Fruit fly (Drosophila melanogaster): ENCODE data around the gene CG11586.

The CG11586 gene

DNA sequence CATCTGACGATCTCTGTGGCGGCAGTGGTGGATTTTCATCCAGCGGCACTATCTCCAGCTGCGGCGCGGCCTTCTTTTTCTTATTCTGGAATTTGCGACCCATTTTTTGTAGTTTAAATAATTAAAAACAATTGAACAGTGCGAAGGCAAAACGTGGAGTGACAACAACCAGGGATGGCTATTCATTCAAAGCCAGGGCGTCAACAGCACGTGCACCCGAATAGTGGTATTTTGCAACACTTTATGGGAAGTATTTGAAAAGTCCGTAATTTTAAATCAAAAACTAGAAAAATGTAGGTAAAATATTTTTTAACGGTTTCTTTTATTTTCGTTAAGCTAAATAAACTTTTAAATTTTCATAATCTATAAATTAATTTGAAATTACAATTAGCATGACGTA lies 20.4 kb upstream of the CG11586 start, which contains the start of gene CG11583 (continued):
- TF ChIP-seq CG17829 (tag; optimal IDR thresholded peaks at IDR 0.05) (peak; percentile 46), scrt (GFP tag; optimal IDR thresholded peaks at IDR 0.05) (no peak), trh (GFP tag; optimal IDR thresholded peaks at IDR 0.05) (no peak), zen (tag; optimal IDR thresholded peaks at IDR 0.05) (peak; percentile 8), odd (GFP tag; optimal IDR thresholded peaks at IDR 0.05) (no peak), CG17802 (tag; optimal IDR thresholded peaks at IDR 0.05) (no peak), CG17328 (GFP tag; IDR thresholded peaks at IDR 0.05) (no peak), CG10543 (GFP tag; optimal IDR thresholded peaks at IDR 0.05) (no peak), CG14860 (GFP tag; IDR thresholded peaks at IDR 0.05; ENCODE audit: partially characterized antibody) (no peak), trem (tag; optimal IDR thresholded peaks at IDR 0.05) (peak; percentile 5), CG8089 (GFP tag; optimal IDR thresholded peaks at IDR 0.05) (no peak), CG6272 (GFP tag; IDR thresholded peaks at IDR 0.05) (no peak), dysf (GFP tag; IDR thresholded peaks at IDR 0.05) (no peak), Hr3 (GFP tag; optimal IDR thresholded peaks at IDR 0.05) (no peak), ERR (GFP tag; optimal IDR thresholded peaks at IDR 0.05) (no peak), Nf-YC (tag; optimal IDR thresholded peaks at IDR 0.05) (no peak), CG6254 (GFP tag; optimal IDR thresholded peaks at IDR 0.05) (no peak), CG6791 (GFP tag; IDR thresholded peaks at IDR 0.05; ENCODE audit: partially characterized antibody) (no peak), slou (GFP tag; optimal IDR thresholded peaks at IDR 0.05) (no peak), PHDP (tag; optimal IDR thresholded peaks at IDR 0.05) (no peak), CG2678 (tag; optimal IDR thresholded peaks at IDR 0.05) (no peak), slbo (GFP tag; IDR thresholded peaks at IDR 0.05) (peak; percentile 71), lov (optimal IDR thresholded peaks at IDR 0.05) (no peak), lov (GFP tag; IDR thresholded peaks at IDR 0.05) (no peak), sima (GFP tag; optimal IDR thresholded peaks at IDR 0.05) (no peak), CG12299 (tag; optimal IDR thresholded peaks at IDR 0.05) (no peak), HLH3B (GFP tag; IDR thresholded peaks at IDR 0.05) (no peak), Med (GFP tag) (peak; percentile 93), CG12071 (GFP tag; optimal IDR thresholded peaks at IDR 0.05) (no peak), CG11695 (GFP tag; IDR thresholded peaks at IDR 0.05) (no peak), CG7786 (GFP tag; optimal IDR thresholded peaks at IDR 0.05) (peak; percentile 40), CG14014 (GFP tag; IDR thresholded peaks at IDR 0.05) (peak; percentile 25; the same call in 1 of the 2 replicates), CG9876 (GFP tag; optimal IDR thresholded peaks at IDR 0.05) (peak; percentile 4), Camta (GFP tag; optimal IDR thresholded peaks at IDR 0.05) (no peak), Mrtf (GFP tag; IDR thresholded peaks at IDR 0.05) (no peak), Stat92E (GFP tag; optimal IDR thresholded peaks at IDR 0.05) (peak in 1 of 3 experiments; percentile 55), p53 (GFP tag; optimal IDR thresholded peaks at IDR 0.05) (peak; percentile 40), zfh2 (GFP tag; optimal IDR thresholded peaks at IDR 0.05) (peak; percentile 51), tll (GFP tag; optimal IDR thresholded peaks at IDR 0.05) (no peak), CG16813 (GFP tag; IDR thresholded peaks at IDR 0.05; ENCODE audit: partially characterized antibody) (no peak), fd3F (GFP tag; optimal IDR thresholded peaks at IDR 0.05) (no peak), stwl (tag; optimal IDR thresholded peaks at IDR 0.05) (peak; percentile 92), Max (GFP tag; optimal IDR thresholded peaks at IDR 0.05) (peak; percentile 98), tin (GFP tag; optimal IDR thresholded peaks at IDR 0.05) (peak; percentile 35), abd-A (tag; optimal IDR thresholded peaks at IDR 0.05) (no peak), Sox100B (GFP tag; optimal IDR thresholded peaks at IDR 0.05) (no peak), CG32772 (GFP tag; IDR thresholded peaks at IDR 0.05) (no peak), Atf6 (GFP tag; IDR thresholded peaks at IDR 0.05) (no peak), Rfx (GFP tag; IDR thresholded peaks at IDR 0.05) (peak; percentile 58), CG3995 (GFP tag; optimal IDR thresholded peaks at IDR 0.05) (peak; percentile 51), usp (GFP tag; optimal IDR thresholded peaks at IDR 0.05) (no peak), Oli (tag; optimal IDR thresholded peaks at IDR 0.05) (no peak)

Measured in whole organism, embryonic.